Worm (Caenorhabditis elegans): ENCODE results near the gene Y116A8C.10.

ce11 chrIV:16921999-16922398, 16.9 kb downstream of the Y116A8C.10 start:
- TF ChIP-seq flt-1 (GFP tag; IDR thresholded peaks at IDR 0.05) = no peak
- no peak for TF ChIP-seq F13C5.2 (tag; optimal IDR thresholded peaks at IDR 0.05)
- TF ChIP-seq scrt-1 (GFP tag; IDR thresholded peaks at IDR 0.05) = no peak
- TF ChIP-seq ama-1 (optimal IDR thresholded peaks at IDR 0.05) = no peak
- no peak for TF ChIP-seq hnd-1 (tag; optimal IDR thresholded peaks at IDR 0.05)
- TF ChIP-seq ets-7 (tag; optimal IDR thresholded peaks at IDR 0.05) = no peak
- no peak for TF ChIP-seq tbx-37 (GFP tag; conservative IDR thresholded peaks at IDR 0.05)
- TF ChIP-seq B0310.2 (tag; optimal IDR thresholded peaks at IDR 0.05) = no peak

Data from whole organism, early embryonic.